Worm (Caenorhabditis elegans) whole organism, young adult: Measurements from ENCODE around the gene pqn-63.
A peak's percentile ranks its signal among the peaks of the same experiment; 100 is the strongest.

Source experiments
- F10E7.11 ChIP-seq: sonication (generic microtip); optimal IDR thresholded peaks from 2 replicates; lab custom pipeline; 2017; ENCODE audit warnings: mild to moderate bottlenecking, missing genetic modification characterization, moderate library complexity, missing compliant biosample characterization
- F22D6.2 ChIP-seq: sonication (generic microtip); optimal IDR thresholded peaks from 2 replicates; lab custom pipeline; 2016; ENCODE audit warnings: mild to moderate bottlenecking, missing genetic modification characterization, missing compliant biosample characterization
- F23B12.7 ChIP-seq: sonication (generic microtip); optimal IDR thresholded peaks from 2 replicates; lab custom pipeline; 2017; ENCODE audit warnings: missing genetic modification characterization, mild to moderate bottlenecking, missing compliant biosample characterization, antibody characterized with exemption, moderate library complexity; ENCODE audit not compliant: insufficient read depth
- F37B4.10 ChIP-seq: fragments of 200-800 bp; sonication (Bioruptor generic); IDR thresholded peaks from 2 replicates; pipeline ENCODE4 v1.3.6; 2022; ENCODE audit warnings: missing genetic modification characterization, missing compliant biosample characterization
- F52B5.7 ChIP-seq: sonication (generic microtip); optimal IDR thresholded peaks from 2 replicates; lab custom pipeline; 2016; ENCODE audit warnings: mild to moderate bottlenecking, missing genetic modification characterization, missing compliant biosample characterization
- F57A8.1 ChIP-seq: fragments of 200-800 bp; sonication (Bioruptor generic); optimal IDR thresholded peaks from 2 replicates; lab custom pipeline; 2018; ENCODE audit warnings: mild to moderate bottlenecking, missing genetic modification characterization, moderate library complexity, missing compliant biosample characterization
- Y95B8A.8 ChIP-seq: fragments of 200-800 bp; sonication (Bioruptor generic); IDR thresholded peaks from 2 replicates; pipeline ENCODE4 v1.3.6; 2022; ENCODE audit warnings: missing genetic modification reagents, missing genetic modification characterization, missing compliant biosample characterization
- athp-1 ChIP-seq: sonication (generic microtip); optimal IDR thresholded peaks from 2 replicates; lab custom pipeline; 2017; ENCODE audit warnings: mild to moderate bottlenecking, missing genetic modification characterization, missing compliant biosample characterization
- attf-5 ChIP-seq: fragments of 200-800 bp; sonication (Bioruptor generic); optimal IDR thresholded peaks from 2 replicates; lab custom pipeline; 2018; ENCODE audit warnings: mild to moderate bottlenecking, missing genetic modification characterization, missing compliant biosample characterization
- ceh-100 ChIP-seq: fragments of 200-800 bp; sonication (Bioruptor generic); IDR thresholded peaks from 2 replicates; pipeline ENCODE4 v1.3.6; 2022; ENCODE audit warnings: missing genetic modification reagents, missing genetic modification characterization, missing compliant biosample characterization
- ceh-79 ChIP-seq: sonication (generic microtip); optimal IDR thresholded peaks from 2 replicates; lab custom pipeline; 2017; ENCODE audit warnings: mild to moderate bottlenecking, missing genetic modification characterization, missing compliant biosample characterization
- dox-1 ChIP-seq: fragments of 200-800 bp; sonication (Bioruptor generic); IDR thresholded peaks from 2 replicates; pipeline ENCODE4 v1.3.6; 2022; ENCODE audit warnings: missing genetic modification reagents, missing genetic modification characterization, missing compliant biosample characterization
- egl-44 ChIP-seq: fragments of 200-800 bp; sonication (Bioruptor generic); IDR thresholded peaks from 2 replicates; pipeline ENCODE4 v1.3.6; 2022; ENCODE audit warnings: missing genetic modification reagents, missing genetic modification characterization, missing compliant biosample characterization
- egrh-3 ChIP-seq: fragments of 200-800 bp; sonication (Bioruptor generic); IDR thresholded peaks from 2 replicates; pipeline ENCODE4 v1.3.6; 2022; ENCODE audit warnings: missing genetic modification reagents, missing genetic modification characterization, missing compliant biosample characterization
- lin-54 ChIP-seq: fragments of 200-800 bp; sonication (Bioruptor generic); optimal IDR thresholded peaks from 2 replicates; lab custom pipeline; 2018; ENCODE audit warnings: mild to moderate bottlenecking, missing genetic modification characterization, missing compliant biosample characterization
- lsy-27 ChIP-seq: sonication (generic microtip); optimal IDR thresholded peaks from 2 replicates; lab custom pipeline; 2017; ENCODE audit warnings: missing genetic modification characterization, mild to moderate bottlenecking, missing compliant biosample characterization, antibody characterized with exemption, missing genotype, borderline replicate concordance; ENCODE audit not compliant: insufficient read depth
- mcd-1 ChIP-seq: fragments of 200-800 bp; sonication (Bioruptor generic); IDR thresholded peaks from 2 replicates; pipeline ENCODE4 v1.3.6; 2022; ENCODE audit warnings: missing genetic modification reagents, missing genetic modification characterization, missing compliant biosample characterization
- mel-28 ChIP-seq: sonication (generic microtip); optimal IDR thresholded peaks from 2 replicates; lab custom pipeline; 2016; ENCODE audit warnings: borderline replicate concordance, mild to moderate bottlenecking, missing genetic modification characterization, missing compliant biosample characterization
- mes-4 ChIP-seq: sonication (generic microtip); optimal IDR thresholded peaks from 2 replicates; lab custom pipeline; 2016; ENCODE audit warnings: missing genotype, missing genetic modification characterization, missing compliant biosample characterization
- nfya-1 ChIP-seq: sonication (generic microtip); optimal IDR thresholded peaks from 2 replicates; lab custom pipeline; 2017; ENCODE audit warnings: antibody characterized with exemption, missing compliant biosample characterization, missing genetic modification characterization, borderline replicate concordance; ENCODE audit not compliant: insufficient read depth
- nhr-90 ChIP-seq: sonication (generic microtip); optimal IDR thresholded peaks from 2 replicates; lab custom pipeline; 2016; ENCODE audit warnings: missing genotype, mild to moderate bottlenecking, missing genetic modification characterization, missing compliant biosample characterization
- rpc-1 ChIP-seq, 2 experiments: fragments of 150-350 bp in 1 of 2; sonication (generic microtip) in 1 of 2; optimal IDR thresholded peaks; 2 replicates each; lab custom pipeline; 2014 to 2018; ENCODE audit warnings: missing biosample characterization in 1 of 2, missing genetic modification characterization in 1 of 2, missing genetic modification reagents in 1 of 2, missing genotype in 1 of 2
- sdz-38 ChIP-seq: sonication (generic microtip); optimal IDR thresholded peaks from 2 replicates; lab custom pipeline; 2016; ENCODE audit warnings: missing genotype, missing genetic modification characterization, missing compliant biosample characterization
- tbp1 ChIP-seq: fragments of 200-800 bp; sonication (Bioruptor generic); optimal IDR thresholded peaks from 2 replicates; lab custom pipeline; 2018; ENCODE audit warnings: mild to moderate bottlenecking, missing genetic modification characterization, missing compliant biosample characterization
- tlf-1 ChIP-seq: fragments of 200-800 bp; sonication (Bioruptor generic); optimal IDR thresholded peaks from 2 replicates; lab custom pipeline; 2018; ENCODE audit warnings: mild to moderate bottlenecking, missing genetic modification characterization, missing compliant biosample characterization
- xnd-1 ChIP-seq: sonication (generic microtip); optimal IDR thresholded peaks from 2 replicates; lab custom pipeline; 2016; ENCODE audit warnings: missing genotype, missing genetic modification reagents, missing genetic modification characterization, missing compliant biosample characterization
- zfh-2 ChIP-seq: fragments of 200-800 bp; sonication (Bioruptor generic); conservative IDR thresholded peaks from 2 replicates; pipeline ENCODE4 v1.3.6; 2022; ENCODE audit warnings: missing genetic modification reagents, missing genetic modification characterization, missing compliant biosample characterization
- zim-3 ChIP-seq: sonication (generic microtip); optimal IDR thresholded peaks from 2 replicates; lab custom pipeline; 2017; ENCODE audit warnings: mild to moderate bottlenecking, missing genetic modification characterization, moderate library complexity, missing compliant biosample characterization
- ztf-18 ChIP-seq: sonication (generic microtip); optimal IDR thresholded peaks from 2 replicates; lab custom pipeline; 2016; ENCODE audit warnings: missing genotype, mild to moderate bottlenecking, missing genetic modification characterization, missing compliant biosample characterization
- ztf-25 ChIP-seq: fragments of 200-800 bp; sonication (Bioruptor generic); IDR thresholded peaks from 2 replicates; pipeline ENCODE4 v1.3.6; 2022; ENCODE audit warnings: missing genetic modification reagents, missing genetic modification characterization, missing compliant biosample characterization
- ztf-28 ChIP-seq: fragments of 200-800 bp; sonication (Bioruptor generic); IDR thresholded peaks from 2 replicates; pipeline ENCODE4 v1.3.6; 2022; ENCODE audit warnings: missing genetic modification reagents, missing genetic modification characterization, missing compliant biosample characterization

The pqn-63 gene

ce11 chrV:9629643-9630042 is 13.8 kb downstream of the pqn-63 start, which contains the start of gene col-146 (continued):
- TF ChIP-seq Y95B8A.8 (GFP tag; lab: Robert Waterston, UW), result no peak
- TF ChIP-seq, all 124 proteins: peak for 0

ce11 chrV:9630542-9630941 is 14.7 kb downstream of the pqn-63 start:
- TF ChIP-seq zfh-2 (GFP tag; lab: Robert Waterston, UW), result peak; percentile 72
- TF ChIP-seq egrh-3, result peak; percentile 97
- peak; percentile 34; the same call in 1 of the 2 replicates for TF ChIP-seq dox-1 (GFP tag; lab: Robert Waterston, UW)
- no peak for TF ChIP-seq ceh-100 (GFP tag; lab: Robert Waterston, UW)
- TF ChIP-seq rpc-1 (optimal IDR thresholded peaks at IDR 0.05; lab: Kevin White, UChicago), result no peak
- TF ChIP-seq rpc-1 (tag; optimal IDR thresholded peaks at IDR 0.05; lab: Kevin White, UChicago), result no peak
- TF ChIP-seq tbp1 (GFP tag; lab: Kevin White, UChicago), result no peak
- no peak for TF ChIP-seq F57A8.1 (GFP tag; lab: Kevin White, UChicago)
- no peak for TF ChIP-seq F10E7.11
- TF ChIP-seq nhr-90 (tag; lab: Kevin White, UChicago), result no peak
- TF ChIP-seq mcd-1 (GFP tag; lab: Robert Waterston, UW), result peak; percentile 32; the same call in 1 of the 2 replicates
- TF ChIP-seq lsy-27 (tag; lab: Kevin White, UChicago), result no peak
- TF ChIP-seq lin-54 (GFP tag; lab: Kevin White, UChicago), result no peak
- TF ChIP-seq xnd-1 (tag; lab: Kevin White, UChicago), result no peak
- TF ChIP-seq nfya-1 (tag; lab: Kevin White, UChicago), result no peak

- TF ChIP-seq F52B5.7 (tag; lab: Kevin White, UChicago) (no peak), mel-28 (tag; lab: Kevin White, UChicago) (no peak), tlf-1 (GFP tag; lab: Kevin White, UChicago) (no peak), egl-44 (GFP tag; lab: Robert Waterston, UW) (no peak), ceh-79 (tag; lab: Kevin White, UChicago) (no peak), F22D6.2 (tag; lab: Kevin White, UChicago) (no peak), zim-3 (no peak), F57A8.1 (GFP tag; lab: Kevin White, UChicago) (no peak), ztf-25 (GFP tag; lab: Robert Waterston, UW) (no peak)
Observed at ce11 chrV:9630944-9631343, 15.1 kb downstream of the pqn-63 start, which contains the start of gene T06E4.5. Gene T06E4.5, plus strand, starts transcription at chrV:9631244.

- TF ChIP-seq mcd-1 (GFP tag; lab: Robert Waterston, UW) (peak; percentile 34; the same call in 1 of the 2 replicates), F23B12.7 (tag; lab: Kevin White, UChicago) (no peak), F37B4.10 (GFP tag; lab: Robert Waterston, UW) (peak; percentile 82; the same call in 1 of the 2 replicates), mes-4 (tag; lab: Kevin White, UChicago) (no peak), egrh-3 (peak; percentile 97), attf-5 (GFP tag; lab: Kevin White, UChicago) (no peak), ztf-18 (tag; lab: Kevin White, UChicago) (no peak), athp-1 (tag; lab: Kevin White, UChicago) (no peak), F52B5.7 (tag; lab: Kevin White, UChicago) (no peak), dox-1 (GFP tag; lab: Robert Waterston, UW) (0 out of 2 replicates have a peak, but pooled peaks have one; percentile 17), ztf-28 (GFP tag; lab: Robert Waterston, UW) (no peak), sdz-38 (no peak)
Observed at ce11 chrV:9632348-9632747, 16.5 kb downstream of the pqn-63 start.
